Worm (Caenorhabditis elegans): ENCODE measurements around the gene txt-9.

- TF ChIP-seq unc-120 (tag; optimal IDR thresholded peaks at IDR 0.05; ENCODE audit: poor library complexity, severe bottlenecking) = no peak
- no peak for TF ChIP-seq ceh-43 (GFP tag; optimal IDR thresholded peaks at IDR 0.05)
- TF ChIP-seq M03D4.4 (tag; optimal IDR thresholded peaks at IDR 0.05) = no peak
- TF ChIP-seq pha-4 (tag; optimal IDR thresholded peaks at IDR 0.05) = no peak
- no peak for TF ChIP-seq lsy-2 (tag; optimal IDR thresholded peaks at IDR 0.05)
- TF ChIP-seq ztf-11 (tag; optimal IDR thresholded peaks at IDR 0.05) = no peak
- no peak for TF ChIP-seq mab-5 (tag; optimal IDR thresholded peaks at IDR 0.05)
- no peak for TF ChIP-seq lin-13 (tag; optimal IDR thresholded peaks at IDR 0.05)
- TF ChIP-seq nhr-76 (tag; optimal IDR thresholded peaks at IDR 0.05) = no peak
- TF ChIP-seq tbx-8 (GFP tag; optimal IDR thresholded peaks at IDR 0.05) = no peak
- no peak for TF ChIP-seq elt-3 (tag; optimal IDR thresholded peaks at IDR 0.05)
Measured at ce11 chrII:5042381-5042930, 43.1 kb upstream of the txt-9 start.

Data from whole organism, mixed stage, embryonic.